Fruit fly (Drosophila melanogaster) S2 (cell line): ENCODE measurements around the gene Rim.

ENCODE experiments used
- CG8478 ChIP-seq: fragments of >200 bp; optimal IDR thresholded peaks from 2 replicates; lab custom pipeline; 2018
- CTCF ChIP-seq, 2 experiments: fragments of >200 bp; optimal IDR thresholded peaks; 2 replicates each; lab custom pipeline; 2018

- TF ChIP-seq CG8478 (lab: Kevin White, UChicago) (no peak), CTCF (optimal IDR thresholded peaks at IDR 0.05; lab: Kevin White, UChicago) (no peak)
These were observed 19.1 kb downstream of the Rim start for dm6 chr3R:17897281-17897680.
